Fruit fly (Drosophila melanogaster): Measurements from ENCODE around the gene Prx3.

DNA sequence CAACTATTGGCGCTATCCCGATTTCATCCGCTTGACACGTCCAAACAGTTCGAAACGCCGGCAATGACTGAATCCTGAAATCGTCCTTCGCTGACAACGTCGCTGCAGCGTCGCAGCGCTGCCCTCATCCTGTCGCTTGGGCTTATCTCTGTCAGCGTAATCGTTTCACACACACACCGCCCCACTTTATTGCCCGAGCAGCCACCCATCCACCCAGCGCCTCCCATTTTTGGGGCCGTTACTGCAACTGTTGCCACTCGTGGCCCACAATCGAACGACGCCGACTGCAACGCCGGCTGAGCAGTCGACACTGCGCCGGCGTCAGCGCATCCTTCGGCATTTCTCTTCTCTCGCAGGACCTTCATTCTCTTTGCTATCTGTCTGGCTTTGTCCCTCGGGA lies 40.7 kb downstream of the Prx3 start, which contains the start of gene Dscam3:
- no peak for TF ChIP-seq pad (GFP tag; optimal IDR thresholded peaks at IDR 0.05)
- no peak for TF ChIP-seq cic (GFP tag; optimal IDR thresholded peaks at IDR 0.05)
- TF ChIP-seq tj (GFP tag; optimal IDR thresholded peaks at IDR 0.05), result no peak
- no peak for TF ChIP-seq CG11617 (GFP tag; optimal IDR thresholded peaks at IDR 0.05)
- no peak for TF ChIP-seq CG14711 (tag; optimal IDR thresholded peaks at IDR 0.05)
- TF ChIP-seq cnc (optimal IDR thresholded peaks at IDR 0.05), result no peak
- no peak for TF ChIP-seq toe (GFP tag; optimal IDR thresholded peaks at IDR 0.05)
- TF ChIP-seq Clk (GFP tag; optimal IDR thresholded peaks at IDR 0.05), result no peak
- TF ChIP-seq Hr96 (GFP tag; optimal IDR thresholded peaks at IDR 0.05), result no peak

Measured in whole organism, adult.